Fruit fly (Drosophila melanogaster) whole organism, larva: Measurements from ENCODE around the gene Or7a.
A peak's percentile ranks its signal among the peaks of the same experiment; 100 is the strongest.

Experiments
- noc ChIP-seq: fragments of 200-800 bp; sonication (Bioruptor generic); optimal IDR thresholded peaks from 3 replicates; lab custom pipeline; 2019; ENCODE audit warnings: missing biosample characterization, mild to moderate bottlenecking, missing genetic modification characterization, moderate library complexity

The Or7a gene

dm6 chrX:8116813-8117212, 48.7 kb downstream of the Or7a start, which contains the start of gene CG1575:
TSS of gene CG1575 (plus strand) at chrX:8117012.
- TF ChIP-seq noc = no peak

DNA sequence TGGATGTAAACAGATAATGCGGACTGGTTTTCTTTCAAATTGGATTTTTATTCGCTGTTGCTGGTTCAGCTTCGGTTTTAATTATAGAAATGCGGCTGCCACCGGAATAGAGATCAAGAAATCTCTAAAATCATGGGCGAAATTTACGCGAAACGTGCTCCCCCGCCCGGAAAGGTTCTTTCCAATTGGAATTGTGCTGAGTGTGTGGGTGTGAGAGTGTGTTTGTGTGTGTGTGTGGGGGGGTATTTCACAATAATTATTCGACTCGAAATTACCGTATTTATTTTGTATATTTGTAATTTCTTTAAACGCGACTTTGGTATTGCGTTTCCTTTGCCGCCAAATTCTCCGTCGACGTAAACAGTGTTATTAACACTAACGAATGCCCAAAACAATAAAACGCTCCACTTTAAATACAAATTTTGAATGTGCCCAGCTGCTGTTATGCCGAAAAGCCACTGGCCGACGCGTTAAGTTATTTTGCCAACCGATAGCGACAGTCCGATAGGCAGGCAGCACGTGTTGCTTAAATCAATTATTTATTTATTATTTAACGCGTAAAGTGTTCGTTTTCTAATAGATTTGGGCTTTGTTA, 49.7 kb downstream of the Or7a start, which contains the start of gene Gclc:
Gene Gclc, minus strand, starts transcription at position 431 of the 595 bp plus-strand sequence.
- TF ChIP-seq noc = peak; percentile 17

DNA sequence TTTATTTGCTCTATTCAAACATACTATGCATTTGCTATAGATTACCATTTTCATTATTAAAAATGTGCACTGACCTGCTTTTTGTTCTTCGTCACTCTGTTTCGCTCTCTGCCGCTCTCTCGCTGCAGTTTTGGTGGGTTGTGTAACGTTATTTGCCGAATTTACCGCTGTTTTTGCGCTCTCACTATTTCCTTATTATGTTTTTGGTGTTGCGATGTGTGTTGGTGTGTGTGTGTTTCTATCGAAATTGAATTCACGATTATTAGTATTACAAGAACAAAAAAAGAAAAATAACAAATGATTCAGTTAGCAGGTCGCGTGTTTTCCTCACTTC, 50.2 kb downstream of the Or7a start:
- no peak for TF ChIP-seq noc

dm6 chrX:8114476-8115342, 50.8 kb downstream of the Or7a start:
- TF ChIP-seq noc = peak; percentile 77
